Fruit fly (Drosophila melanogaster): ENCODE data around the gene CG12947.

The CG12947 gene

dm6 chr3R:9767620-9768592 lies 12.0 kb upstream of the CG12947 start, which contains the start of gene Naa80:
TSS of gene Naa80 (plus strand) at chr3R:9767834.
- TF ChIP-seq tj (GFP tag; optimal IDR thresholded peaks at IDR 0.05) (peak; percentile 21), Clk (GFP tag; optimal IDR thresholded peaks at IDR 0.05) (peak; percentile 67), cic (GFP tag; optimal IDR thresholded peaks at IDR 0.05) (peak; percentile 88), pad (GFP tag; optimal IDR thresholded peaks at IDR 0.05) (peak; percentile 80), CG33017 (tag; optimal IDR thresholded peaks at IDR 0.05) (peak; percentile 69), CG7101 (tag; optimal IDR thresholded peaks at IDR 0.05) (peak; percentile 82), cnc (optimal IDR thresholded peaks at IDR 0.05) (no peak), CG14711 (tag; optimal IDR thresholded peaks at IDR 0.05) (peak; percentile 55), ovo (GFP tag; optimal IDR thresholded peaks at IDR 0.05) (peak; percentile 64), Crg-1 (GFP tag; optimal IDR thresholded peaks at IDR 0.05) (peak; percentile 96), bab1 (GFP tag; optimal IDR thresholded peaks at IDR 0.05) (peak; percentile 56), kay (GFP tag; ENCODE audit: borderline replicate concordance) (no peak), CG7045 (GFP tag; optimal IDR thresholded peaks at IDR 0.05) (peak; percentile 65), CG1620 (GFP tag; optimal IDR thresholded peaks at IDR 0.05) (peak; percentile 95), CG5204 (GFP tag; optimal IDR thresholded peaks at IDR 0.05) (no peak), CG11617 (GFP tag; optimal IDR thresholded peaks at IDR 0.05) (peak; percentile 57), CG12768 (GFP tag; optimal IDR thresholded peaks at IDR 0.05) (peak; percentile 82), toe (GFP tag; optimal IDR thresholded peaks at IDR 0.05) (peak; percentile 63), Hr96 (GFP tag; optimal IDR thresholded peaks at IDR 0.05) (peak; percentile 38), Mnt (GFP tag; optimal IDR thresholded peaks at IDR 0.05) (peak; percentile 92)

DNA sequence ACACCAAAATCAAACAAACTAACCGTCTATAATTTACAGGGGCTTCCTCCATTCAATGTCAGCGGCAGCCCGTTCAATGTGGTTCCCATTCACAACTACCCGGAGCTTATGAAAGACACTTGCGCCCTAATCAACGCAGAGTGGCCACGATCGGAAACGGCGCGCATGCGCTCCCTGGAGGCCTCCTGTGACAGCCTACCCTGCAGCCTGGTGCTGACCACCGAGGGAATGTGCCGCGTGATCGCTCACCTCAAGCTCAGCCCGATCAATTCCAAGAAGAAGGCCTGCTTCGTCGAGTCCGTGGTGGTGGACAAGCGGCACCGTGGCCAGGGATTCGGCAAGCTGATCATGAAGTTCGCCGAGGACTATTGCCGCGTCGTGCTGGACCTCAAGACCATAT lies 11.0 kb upstream of the CG12947 start, which contains the start of gene MED6:
Gene MED6 (minus strand): TSS at position 101 of the 400 bp plus-strand sequence.
- no peak for TF ChIP-seq Clk (GFP tag; optimal IDR thresholded peaks at IDR 0.05)
- TF ChIP-seq CG1620 (GFP tag; optimal IDR thresholded peaks at IDR 0.05): no peak
- no peak for TF ChIP-seq cic (GFP tag; optimal IDR thresholded peaks at IDR 0.05)
- TF ChIP-seq CG5204 (GFP tag; optimal IDR thresholded peaks at IDR 0.05): no peak
- TF ChIP-seq Crg-1 (GFP tag; optimal IDR thresholded peaks at IDR 0.05): no peak
- no peak for TF ChIP-seq pad (GFP tag; optimal IDR thresholded peaks at IDR 0.05)
- TF ChIP-seq bab1 (GFP tag; optimal IDR thresholded peaks at IDR 0.05): no peak
- no peak for TF ChIP-seq CG11617 (GFP tag; optimal IDR thresholded peaks at IDR 0.05)
- TF ChIP-seq tj (GFP tag; optimal IDR thresholded peaks at IDR 0.05): no peak
- no peak for TF ChIP-seq CG33017 (tag; optimal IDR thresholded peaks at IDR 0.05)
- TF ChIP-seq CG7101 (tag; optimal IDR thresholded peaks at IDR 0.05): no peak
- TF ChIP-seq CG12768 (GFP tag; optimal IDR thresholded peaks at IDR 0.05): no peak
- TF ChIP-seq CG7045 (GFP tag; optimal IDR thresholded peaks at IDR 0.05): no peak

DNA sequence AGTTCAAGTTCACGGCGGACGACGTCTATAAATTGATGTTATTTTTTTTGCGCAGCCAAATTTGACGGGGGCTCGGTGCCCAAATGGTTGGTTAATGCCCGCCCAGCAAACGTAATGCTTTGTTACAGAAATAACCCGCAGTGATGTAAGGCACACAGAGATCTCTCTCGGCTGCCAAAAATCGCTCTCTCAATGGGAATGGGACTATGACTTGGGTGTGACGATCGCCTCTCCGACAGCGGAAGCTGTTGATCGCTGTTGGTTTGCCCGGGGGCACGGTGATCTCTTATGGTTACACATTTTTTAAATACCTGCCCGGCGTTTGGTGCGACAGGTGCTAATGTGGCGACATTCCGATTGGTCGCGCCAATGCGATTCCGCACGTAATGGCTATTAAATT lies 9.7 kb upstream of the CG12947 start:
- TF ChIP-seq Clk (GFP tag; optimal IDR thresholded peaks at IDR 0.05) (no peak), Hr96 (GFP tag; optimal IDR thresholded peaks at IDR 0.05) (no peak), kay (GFP tag; ENCODE audit: borderline replicate concordance) (no peak), Crg-1 (GFP tag; optimal IDR thresholded peaks at IDR 0.05) (no peak), cic (GFP tag; optimal IDR thresholded peaks at IDR 0.05) (no peak), CG1620 (GFP tag; optimal IDR thresholded peaks at IDR 0.05) (no peak), CG33017 (tag; optimal IDR thresholded peaks at IDR 0.05) (no peak), Mnt (GFP tag; optimal IDR thresholded peaks at IDR 0.05) (no peak), CG7045 (GFP tag; optimal IDR thresholded peaks at IDR 0.05) (no peak), bab1 (GFP tag; optimal IDR thresholded peaks at IDR 0.05) (no peak), CG12768 (GFP tag; optimal IDR thresholded peaks at IDR 0.05) (no peak), CG7101 (tag; optimal IDR thresholded peaks at IDR 0.05) (no peak)

DNA sequence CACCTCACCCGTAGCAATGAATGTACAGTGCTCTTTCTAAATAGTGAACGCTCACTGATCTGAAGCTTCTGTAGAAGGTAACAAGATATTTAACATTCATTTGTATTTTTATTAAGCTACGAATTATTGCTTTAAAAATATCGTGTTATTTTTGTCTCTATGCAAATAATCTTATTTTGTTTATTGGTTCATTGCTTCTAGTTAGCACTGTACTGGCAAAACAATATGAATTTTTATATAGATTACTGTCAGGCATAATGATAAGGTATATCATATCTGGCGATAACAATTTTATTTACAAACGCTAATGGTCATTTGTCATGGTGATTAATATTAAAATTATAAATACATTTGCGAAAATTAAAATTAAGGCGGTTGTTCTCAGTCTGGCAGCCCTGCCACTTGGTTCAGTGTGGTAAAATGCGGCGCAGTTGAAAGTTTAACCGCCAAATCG lies 8.3 kb upstream of the CG12947 start, which contains the start of gene CG9471:
Gene CG9471 (minus strand): TSS at position 24 of the 454 bp plus-strand sequence.
- TF ChIP-seq CG7045 (GFP tag; optimal IDR thresholded peaks at IDR 0.05) (peak; percentile 94), kay (GFP tag; ENCODE audit: borderline replicate concordance) (no peak), Mnt (GFP tag; optimal IDR thresholded peaks at IDR 0.05) (peak; percentile 92), bab1 (GFP tag; optimal IDR thresholded peaks at IDR 0.05) (peak; percentile 98), CG1620 (GFP tag; optimal IDR thresholded peaks at IDR 0.05) (peak; percentile 95), CG33017 (tag; optimal IDR thresholded peaks at IDR 0.05) (peak; percentile 98), ovo (GFP tag; optimal IDR thresholded peaks at IDR 0.05) (peak; percentile 88), CG12768 (GFP tag; optimal IDR thresholded peaks at IDR 0.05) (peak; percentile 97), Clk (GFP tag; optimal IDR thresholded peaks at IDR 0.05) (peak; percentile 91), tj (GFP tag; optimal IDR thresholded peaks at IDR 0.05) (peak; percentile 78), cic (GFP tag; optimal IDR thresholded peaks at IDR 0.05) (peak; percentile 94), CG5204 (GFP tag; optimal IDR thresholded peaks at IDR 0.05) (peak; percentile 97), CG14711 (tag; optimal IDR thresholded peaks at IDR 0.05) (peak; percentile 92), pad (GFP tag; optimal IDR thresholded peaks at IDR 0.05) (peak; percentile 84), CG7101 (tag; optimal IDR thresholded peaks at IDR 0.05) (peak; percentile 97), cnc (optimal IDR thresholded peaks at IDR 0.05) (no peak), Crg-1 (GFP tag; optimal IDR thresholded peaks at IDR 0.05) (peak; percentile 88), CG11617 (GFP tag; optimal IDR thresholded peaks at IDR 0.05) (peak; percentile 96), Hr96 (GFP tag; optimal IDR thresholded peaks at IDR 0.05) (peak; percentile 95), toe (GFP tag; optimal IDR thresholded peaks at IDR 0.05) (peak; percentile 96)

- TF ChIP-seq CG5204 (GFP tag; optimal IDR thresholded peaks at IDR 0.05) (no peak), Crg-1 (GFP tag; optimal IDR thresholded peaks at IDR 0.05) (no peak), cnc (optimal IDR thresholded peaks at IDR 0.05) (no peak), pad (GFP tag; optimal IDR thresholded peaks at IDR 0.05) (no peak), tj (GFP tag; optimal IDR thresholded peaks at IDR 0.05) (no peak), CG7045 (GFP tag; optimal IDR thresholded peaks at IDR 0.05) (no peak), CG1620 (GFP tag; optimal IDR thresholded peaks at IDR 0.05) (no peak), CG14711 (tag; optimal IDR thresholded peaks at IDR 0.05) (no peak), CG11617 (GFP tag; optimal IDR thresholded peaks at IDR 0.05) (no peak), CG7101 (tag; optimal IDR thresholded peaks at IDR 0.05) (no peak), cic (GFP tag; optimal IDR thresholded peaks at IDR 0.05) (peak; percentile 92), ovo (GFP tag; optimal IDR thresholded peaks at IDR 0.05) (no peak), toe (GFP tag; optimal IDR thresholded peaks at IDR 0.05) (no peak), Clk (GFP tag; optimal IDR thresholded peaks at IDR 0.05) (no peak), Mnt (GFP tag; optimal IDR thresholded peaks at IDR 0.05) (peak; percentile 36), kay (GFP tag; ENCODE audit: borderline replicate concordance) (no peak), bab1 (GFP tag; optimal IDR thresholded peaks at IDR 0.05) (no peak), CG12768 (GFP tag; optimal IDR thresholded peaks at IDR 0.05) (peak; percentile 5), CG33017 (tag; optimal IDR thresholded peaks at IDR 0.05) (peak; percentile 12)
Measured at dm6 chr3R:9774147-9774546, 5.7 kb upstream of the CG12947 start, which contains the start of gene Whamy. TSS of gene Whamy (minus strand) at chr3R:9774419.

All from whole organism, adult.